Fruit fly (Drosophila melanogaster): Measurements from ENCODE around the gene CG44325.

Gene CG44325

DNA sequence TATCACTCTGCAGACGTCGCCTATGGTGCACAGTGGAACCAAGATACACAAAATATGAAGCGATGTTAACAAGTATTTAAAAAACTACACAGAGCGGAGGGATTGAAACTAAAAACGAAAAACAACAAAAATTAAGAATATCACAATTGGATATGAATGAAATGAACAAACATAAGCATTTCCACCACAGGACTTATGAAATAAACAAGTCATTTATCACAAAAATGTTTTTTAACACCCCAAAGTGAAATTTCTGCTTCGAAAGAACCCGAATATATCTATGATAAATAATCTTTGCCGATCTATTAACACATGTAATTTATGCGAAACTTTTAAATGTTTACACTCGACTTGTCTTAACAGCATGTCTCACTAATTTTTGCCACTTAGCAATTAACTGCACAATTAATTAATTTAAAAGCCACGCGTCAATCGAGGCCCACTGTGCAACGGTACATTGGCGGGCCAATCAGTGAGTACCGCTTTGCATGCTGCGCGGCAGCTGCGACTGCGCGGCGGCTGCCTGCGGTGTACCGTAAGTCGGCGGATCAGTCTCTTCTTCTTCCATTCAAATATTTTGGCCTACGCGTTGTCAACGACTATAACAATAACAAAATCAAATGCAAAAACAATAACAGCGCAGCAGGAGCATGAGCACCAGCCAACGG is 36.4 kb downstream of the CG44325 start (continued):
- 0 out of 2 replicates have a peak, but pooled peaks have one; percentile 38 for TF ChIP-seq CG4404 (GFP tag; IDR thresholded peaks at IDR 0.05)
- TF ChIP-seq aop (GFP tag; IDR thresholded peaks at IDR 0.05): no peak
- TF ChIP-seq gcm (GFP tag; optimal IDR thresholded peaks at IDR 0.05): peak; percentile 2
- no peak for TF ChIP-seq BEAF-32 (GFP tag; optimal IDR thresholded peaks at IDR 0.05)
- no peak for TF ChIP-seq Aef1 (GFP tag; IDR thresholded peaks at IDR 0.05)
- TF ChIP-seq az2 (GFP tag; optimal IDR thresholded peaks at IDR 0.05): peak; percentile 56
- TF ChIP-seq CG10959 (GFP tag; IDR thresholded peaks at IDR 0.05): no peak
- TF ChIP-seq Stat92E (GFP tag; optimal IDR thresholded peaks at IDR 0.05): no peak
- peak; percentile 55 for TF ChIP-seq CG12391 (tag; optimal IDR thresholded peaks at IDR 0.05)
- peak in 1 of 2 experiments; percentile 53 for TF ChIP-seq bsh (GFP tag; optimal IDR thresholded peaks at IDR 0.05)
- peak; percentile 72 for TF ChIP-seq CG9727 (GFP tag; optimal IDR thresholded peaks at IDR 0.05)
- TF ChIP-seq CG7928 (GFP tag; optimal IDR thresholded peaks at IDR 0.05): no peak
- TF ChIP-seq bab2 (GFP tag; optimal IDR thresholded peaks at IDR 0.05): peak; percentile 60
- peak; percentile 37 for TF ChIP-seq ems (GFP tag; optimal IDR thresholded peaks at IDR 0.05)
- TF ChIP-seq CG6683 (GFP tag; optimal IDR thresholded peaks at IDR 0.05): no peak
- no peak for TF ChIP-seq tap (tag; optimal IDR thresholded peaks at IDR 0.05)
- TF ChIP-seq CG15479 (GFP tag; optimal IDR thresholded peaks at IDR 0.05): peak; percentile 82
- TF ChIP-seq NC2α (GFP tag; optimal IDR thresholded peaks at IDR 0.05): peak; percentile 16
- no peak for TF ChIP-seq NC2β (GFP tag; optimal IDR thresholded peaks at IDR 0.05)
- no peak for TF ChIP-seq CG12155 (GFP tag; optimal IDR thresholded peaks at IDR 0.05)
- no peak for TF ChIP-seq ase (GFP tag; IDR thresholded peaks at IDR 0.05)
- TF ChIP-seq Med (GFP tag): peak; percentile 86
- no peak for TF ChIP-seq corto (GFP tag; optimal IDR thresholded peaks at IDR 0.05)
- peak; percentile 43; the same call in 1 of the 3 replicates for TF ChIP-seq ken (GFP tag; IDR thresholded peaks at IDR 0.05)
- no peak; the same call in 1 of the 2 replicates for TF ChIP-seq CG14014 (GFP tag; IDR thresholded peaks at IDR 0.05)
- no peak for TF ChIP-seq mirr (GFP tag; optimal IDR thresholded peaks at IDR 0.05)
- TF ChIP-seq gem (tag; optimal IDR thresholded peaks at IDR 0.05): peak; percentile 72
- peak in 1 of 2 experiments; percentile 53 for TF ChIP-seq Pdp1 (GFP tag; optimal IDR thresholded peaks at IDR 0.05)
- peak; percentile 57; the same call in 2 of the 3 replicates for TF ChIP-seq so (GFP tag; IDR thresholded peaks at IDR 0.05)
- no peak for TF ChIP-seq Dek (tag; optimal IDR thresholded peaks at IDR 0.05)
- no peak for TF ChIP-seq CG8765 (GFP tag; IDR thresholded peaks at IDR 0.05)
- TF ChIP-seq al (GFP tag; IDR thresholded peaks at IDR 0.05): no peak
- no peak for TF ChIP-seq dati (GFP tag; IDR thresholded peaks at IDR 0.05)
- TF ChIP-seq CkIIα-i1 (GFP tag; IDR thresholded peaks at IDR 0.05): no peak
- peak; percentile 72 for TF ChIP-seq CG7556 (GFP tag; optimal IDR thresholded peaks at IDR 0.05)
- no peak for TF ChIP-seq hkb (optimal IDR thresholded peaks at IDR 0.05)
- TF ChIP-seq hkb (GFP tag; IDR thresholded peaks at IDR 0.05): peak; percentile 59
- no peak for TF ChIP-seq CG7271 (tag; optimal IDR thresholded peaks at IDR 0.05)
- TF ChIP-seq Atf6 (GFP tag; IDR thresholded peaks at IDR 0.05): no peak
- TF ChIP-seq dan (GFP tag; IDR thresholded peaks at IDR 0.05): no peak
- peak; percentile 4 for TF ChIP-seq nerfin-1 (tag; optimal IDR thresholded peaks at IDR 0.05)
- peak; percentile 27 for TF ChIP-seq CG3281 (GFP tag; optimal IDR thresholded peaks at IDR 0.05)
- TF ChIP-seq bcd (GFP tag; optimal IDR thresholded peaks at IDR 0.05): peak; percentile 46
- TF ChIP-seq ATbp (GFP tag; optimal IDR thresholded peaks at IDR 0.05): peak; percentile 35
- peak in 1 of 2 experiments; percentile 61 for TF ChIP-seq Eip74EF (GFP tag; optimal IDR thresholded peaks at IDR 0.05)
- no peak for TF ChIP-seq gcm2 (GFP tag; optimal IDR thresholded peaks at IDR 0.05)
- peak; percentile 20 for TF ChIP-seq CG1603 (tag; optimal IDR thresholded peaks at IDR 0.05)
- no peak for TF ChIP-seq CG13287 (GFP tag; IDR thresholded peaks at IDR 0.05; ENCODE audit: partially characterized antibody)
- TF ChIP-seq CG13624 (GFP tag; optimal IDR thresholded peaks at IDR 0.05): peak; percentile 33

Measured in whole organism, embryonic.